Worm (Caenorhabditis elegans) whole organism, young adult: ENCODE results near the gene acl-8.

Experiments used
- F22D6.2 ChIP-seq: sonication (generic microtip); optimal IDR thresholded peaks from 2 replicates; lab custom pipeline; 2016; ENCODE audit warnings: mild to moderate bottlenecking, missing genetic modification characterization, missing compliant biosample characterization
- F57A8.1 ChIP-seq: fragments of 200-800 bp; sonication (Bioruptor generic); optimal IDR thresholded peaks from 2 replicates; lab custom pipeline; 2018; ENCODE audit warnings: mild to moderate bottlenecking, missing genetic modification characterization, moderate library complexity, missing compliant biosample characterization
- akir-1 ChIP-seq: fragments of 200-800 bp; sonication (Bioruptor generic); optimal IDR thresholded peaks from 2 replicates; lab custom pipeline; 2018; ENCODE audit warnings: mild to moderate bottlenecking, missing genetic modification characterization, moderate library complexity, missing compliant biosample characterization
- ceh-27 ChIP-seq: fragments of 200-800 bp; sonication (Bioruptor generic); optimal IDR thresholded peaks from 2 replicates; lab custom pipeline; 2018; ENCODE audit warnings: mild to moderate bottlenecking, missing genetic modification characterization, moderate library complexity, missing compliant biosample characterization
- ets-4 ChIP-seq: fragments of 200-800 bp; sonication (Bioruptor generic); optimal IDR thresholded peaks from 2 replicates; lab custom pipeline; 2018; ENCODE audit warnings: mild to moderate bottlenecking, missing genetic modification characterization, missing compliant biosample characterization
- hmg-20 ChIP-seq: fragments of 200-800 bp; sonication (Bioruptor generic); IDR thresholded peaks from 2 replicates; pipeline ENCODE4 v1.3.6; 2022; ENCODE audit warnings: missing genetic modification reagents, missing genetic modification characterization, missing compliant biosample characterization
- lsl-1 ChIP-seq: fragments of 200-800 bp; sonication (Bioruptor generic); optimal IDR thresholded peaks from 2 replicates; lab custom pipeline; 2018; ENCODE audit warnings: mild to moderate bottlenecking, missing genetic modification characterization, moderate library complexity, missing compliant biosample characterization
- nhr-179 ChIP-seq: sonication (generic microtip); optimal IDR thresholded peaks from 2 replicates; lab custom pipeline; 2016; ENCODE audit warnings: mild to moderate bottlenecking, missing genetic modification characterization, missing compliant biosample characterization
- rec-8 ChIP-seq, 2 experiments: sonication (generic microtip); optimal IDR thresholded peaks; 2 replicates each; lab custom pipeline; 2016; ENCODE audit warnings: mild to moderate bottlenecking in 2 of 2, missing genetic modification characterization in 2 of 2, missing genetic modification reagents in 2 of 2, missing genotype in 2 of 2, missing biosample characterization in 1 of 2, missing compliant biosample characterization in 1 of 2, moderate library complexity in 1 of 2
- snpc-1.3 ChIP-seq: sonication (generic microtip); optimal IDR thresholded peaks from 2 replicates; lab custom pipeline; 2017; ENCODE audit warnings: missing genetic modification characterization, mild to moderate bottlenecking, missing compliant biosample characterization, antibody characterized with exemption, moderate library complexity, missing genotype, missing genetic modification reagents; ENCODE audit not compliant: insufficient read depth
- unc-62 ChIP-seq: fragments of 150-350 bp; optimal IDR thresholded peaks from 2 replicates; lab custom pipeline; 2014; ENCODE audit warnings: missing biosample characterization, missing genetic modification reagents, missing genetic modification characterization

DNA sequence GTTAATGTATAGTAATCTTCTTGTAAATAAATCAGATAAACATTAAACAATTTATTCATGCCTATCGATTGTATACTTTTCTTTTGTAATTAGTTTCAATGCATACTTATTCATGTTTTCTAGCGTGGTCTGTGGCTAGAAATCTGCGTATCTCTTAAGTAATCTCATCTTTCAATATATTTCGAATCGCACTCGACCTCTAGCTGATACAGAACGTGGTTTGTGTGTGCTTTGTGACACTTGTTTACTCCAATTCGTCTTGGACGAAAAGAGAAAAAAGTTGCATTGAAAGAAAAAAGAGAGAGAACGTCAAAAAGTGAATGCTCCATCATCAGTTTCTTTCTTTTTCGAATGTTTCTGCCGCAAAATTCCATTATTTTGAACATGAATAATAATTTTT is 47.8 kb downstream of the acl-8 start:
- no peak for TF ChIP-seq hmg-20 (GFP tag; lab: Robert Waterston, UW)
- TF ChIP-seq unc-62 (GFP tag; lab: Kevin White, UChicago) = no peak
- no peak for TF ChIP-seq F57A8.1 (GFP tag; lab: Kevin White, UChicago)
- no peak for TF ChIP-seq akir-1 (GFP tag; lab: Kevin White, UChicago)
- TF ChIP-seq ets-4 = no peak
- TF ChIP-seq F22D6.2 = no peak
- TF ChIP-seq lsl-1 (GFP tag; lab: Kevin White, UChicago) = no peak
- no peak for TF ChIP-seq rec-8 (tag; optimal IDR thresholded peaks at IDR 0.05; lab: Kevin White, UChicago)
- TF ChIP-seq nhr-179 (tag; lab: Kevin White, UChicago) = no peak
- TF ChIP-seq snpc-1.3 (tag; lab: Kevin White, UChicago) = no peak
- TF ChIP-seq ceh-27 (GFP tag; lab: Kevin White, UChicago) = no peak
